Worm (Caenorhabditis elegans) whole organism, young adult: Measurements from ENCODE around the gene idpc-2.

ENCODE experiments used
- F37B4.10 ChIP-seq: fragments of 200-800 bp; sonication (Bioruptor generic); IDR thresholded peaks from 2 replicates; pipeline ENCODE4 v1.3.6; 2022; ENCODE audit warnings: missing genetic modification characterization, missing compliant biosample characterization
- F52B5.7 ChIP-seq: sonication (generic microtip); optimal IDR thresholded peaks from 2 replicates; lab custom pipeline; 2016; ENCODE audit warnings: mild to moderate bottlenecking, missing genetic modification characterization, missing compliant biosample characterization
- F55B11.4 ChIP-seq: sonication (generic microtip); optimal IDR thresholded peaks from 2 replicates; lab custom pipeline; 2016; ENCODE audit warnings: missing compliant biosample characterization, missing genetic modification characterization, borderline replicate concordance; ENCODE audit not compliant: insufficient read depth
- attf-3 ChIP-seq: fragments of 200-800 bp; sonication (Bioruptor generic); conservative IDR thresholded peaks from 2 replicates; pipeline ENCODE4 v1.3.6; 2022; ENCODE audit warnings: missing genetic modification reagents, missing genetic modification characterization, missing compliant biosample characterization
- dpl-1 ChIP-seq: fragments of 150-350 bp; optimal IDR thresholded peaks from 2 replicates; lab custom pipeline; 2014; ENCODE audit warnings: missing biosample characterization, missing genetic modification reagents, missing genetic modification characterization
- efl-1 ChIP-seq: fragments of 150-350 bp; optimal IDR thresholded peaks from 2 replicates; lab custom pipeline; 2014; ENCODE audit warnings: missing biosample characterization, missing genetic modification reagents, missing genetic modification characterization
- him-1 ChIP-seq: sonication (generic microtip); optimal IDR thresholded peaks from 2 replicates; lab custom pipeline; 2016; ENCODE audit warnings: missing genotype, missing genetic modification reagents, missing genetic modification characterization, missing compliant biosample characterization
- let-607 ChIP-seq, 2 experiments: fragments of 200-800 bp in 1 of 2; sonication (Bioruptor generic) in 1 of 2; sonication (generic microtip) in 1 of 2; optimal IDR thresholded peaks; 2 replicates each; lab custom pipeline; 2016 to 2018; ENCODE audit warnings: mild to moderate bottlenecking in 2 of 2, missing compliant biosample characterization in 2 of 2, missing genetic modification characterization in 2 of 2, moderate library complexity in 2 of 2, missing genotype in 1 of 2
- lsy-27 ChIP-seq: sonication (generic microtip); optimal IDR thresholded peaks from 2 replicates; lab custom pipeline; 2017; ENCODE audit warnings: missing genetic modification characterization, mild to moderate bottlenecking, missing compliant biosample characterization, antibody characterized with exemption, missing genotype, borderline replicate concordance; ENCODE audit not compliant: insufficient read depth
- nhr-90 ChIP-seq: sonication (generic microtip); optimal IDR thresholded peaks from 2 replicates; lab custom pipeline; 2016; ENCODE audit warnings: missing genotype, mild to moderate bottlenecking, missing genetic modification characterization, missing compliant biosample characterization
- sea-2 ChIP-seq: fragments of 200-800 bp; sonication (Bioruptor generic); IDR thresholded peaks from 2 replicates; pipeline ENCODE4 v1.3.6; 2022; ENCODE audit warnings: missing genetic modification characterization, missing compliant biosample characterization
- unc-130 ChIP-seq: sonication (generic microtip); optimal IDR thresholded peaks from 2 replicates; lab custom pipeline; 2016; ENCODE audit warnings: missing genetic modification reagents, missing genetic modification characterization, missing compliant biosample characterization
- ztf-22 ChIP-seq: fragments of 200-800 bp; sonication (Bioruptor generic); optimal IDR thresholded peaks from 2 replicates; lab custom pipeline; 2018; ENCODE audit warnings: mild to moderate bottlenecking, missing genetic modification characterization, moderate library complexity, missing compliant biosample characterization

- TF ChIP-seq unc-130 (no peak), let-607 (tag; optimal IDR thresholded peaks at IDR 0.05; lab: Kevin White, UChicago) (no peak), him-1 (tag; lab: Kevin White, UChicago) (no peak), lsy-27 (tag; lab: Kevin White, UChicago) (no peak), F55B11.4 (tag; lab: Kevin White, UChicago) (no peak), sea-2 (no peak), F37B4.10 (GFP tag; lab: Robert Waterston, UW) (no peak), dpl-1 (GFP tag; lab: Kevin White, UChicago) (no peak), nhr-90 (tag; lab: Kevin White, UChicago) (no peak), ztf-22 (no peak), efl-1 (GFP tag; lab: Kevin White, UChicago) (no peak), attf-3 (GFP tag; lab: Robert Waterston, UW) (no peak), F52B5.7 (tag; lab: Kevin White, UChicago) (no peak)
These were observed 5.3 kb upstream of the idpc-2 start for ce11 chrV:8626406-8626805.
